Fruit fly (Drosophila melanogaster): ENCODE measurements around the gene CG17298.

CG17298 gene

dm6 chr3R:21297387-21297956 lies 14.5 kb downstream of the CG17298 start (continued):
- TF ChIP-seq CG3995 (GFP tag; optimal IDR thresholded peaks at IDR 0.05) (no peak), chif (GFP tag; optimal IDR thresholded peaks at IDR 0.05) (peak in 1 of 2 experiments; percentile 2), Gsc (GFP tag; IDR thresholded peaks at IDR 0.05) (no peak), CG4328 (GFP tag; optimal IDR thresholded peaks at IDR 0.05) (peak; percentile 85), CG34422 (GFP tag; IDR thresholded peaks at IDR 0.05) (no peak), CG13624 (GFP tag; optimal IDR thresholded peaks at IDR 0.05) (peak; percentile 78), CG1792 (GFP tag; optimal IDR thresholded peaks at IDR 0.05) (peak; percentile 46), Hey (tag; optimal IDR thresholded peaks at IDR 0.05) (peak; percentile 77), Hmr (GFP tag; optimal IDR thresholded peaks at IDR 0.05) (peak; percentile 92), Spps (tag; optimal IDR thresholded peaks at IDR 0.05) (peak; percentile 45), ranshi (GFP tag; IDR thresholded peaks at IDR 0.05) (no peak), CG11723 (GFP tag; optimal IDR thresholded peaks at IDR 0.05) (peak; percentile 57), jumu (GFP tag; optimal IDR thresholded peaks at IDR 0.05) (peak; percentile 50), org-1 (GFP tag; optimal IDR thresholded peaks at IDR 0.05) (peak; percentile 75), Xrp1 (GFP tag; IDR thresholded peaks at IDR 0.05) (no peak), BtbVII (GFP tag; optimal IDR thresholded peaks at IDR 0.05) (peak; percentile 77), dmrt11E (tag; optimal IDR thresholded peaks at IDR 0.05) (peak; percentile 12), CG17802 (tag; optimal IDR thresholded peaks at IDR 0.05) (no peak), CG14710 (tag; optimal IDR thresholded peaks at IDR 0.05) (peak; percentile 56), Mad (GFP tag; optimal IDR thresholded peaks at IDR 0.05) (peak; percentile 13), CG12104 (GFP tag; optimal IDR thresholded peaks at IDR 0.05) (peak; percentile 78), prd (optimal IDR thresholded peaks at IDR 0.05) (no peak), prd (GFP tag; IDR thresholded peaks at IDR 0.05) (no peak), CG1647 (GFP tag; optimal IDR thresholded peaks at IDR 0.05) (peak; percentile 69), Bgb (GFP tag; IDR thresholded peaks at IDR 0.05; ENCODE audit: partially characterized antibody) (no peak), en (GFP tag; optimal IDR thresholded peaks at IDR 0.05) (peak; percentile 5), CG15514 (GFP tag; optimal IDR thresholded peaks at IDR 0.05) (peak; percentile 58), CG18011 (GFP tag; optimal IDR thresholded peaks at IDR 0.05) (peak; percentile 72), dmrt99B (tag; optimal IDR thresholded peaks at IDR 0.05) (peak; percentile 60), Kr (GFP tag; optimal IDR thresholded peaks at IDR 0.05) (peak; percentile 52), CG3407 (GFP tag; optimal IDR thresholded peaks at IDR 0.05) (peak; percentile 90), vfl (GFP tag; optimal IDR thresholded peaks at IDR 0.05) (no peak), luna (GFP tag; optimal IDR thresholded peaks at IDR 0.05) (peak; percentile 66), sug (tag; optimal IDR thresholded peaks at IDR 0.05) (peak; percentile 74), CG4854 (GFP tag; optimal IDR thresholded peaks at IDR 0.05) (peak; percentile 68), sqz (GFP tag; optimal IDR thresholded peaks at IDR 0.05) (peak; percentile 81), CG18764 (GFP tag; optimal IDR thresholded peaks at IDR 0.05) (peak; percentile 72), CG15269 (tag; optimal IDR thresholded peaks at IDR 0.05) (peak; percentile 53), hbn (GFP tag; IDR thresholded peaks at IDR 0.05; ENCODE audit: partially characterized antibody) (no peak), oc (tag; optimal IDR thresholded peaks at IDR 0.05) (peak; percentile 88), sd (tag; optimal IDR thresholded peaks at IDR 0.05) (peak; percentile 53), ATbp (GFP tag; optimal IDR thresholded peaks at IDR 0.05) (peak; percentile 95), CHES-1-like (GFP tag; optimal IDR thresholded peaks at IDR 0.05) (peak; percentile 76), schlank (tag; optimal IDR thresholded peaks at IDR 0.05) (peak; percentile 89), pnt (GFP tag; optimal IDR thresholded peaks at IDR 0.05) (peak; percentile 35), CG11560 (tag; IDR thresholded peaks at IDR 0.05) (no peak), amos (GFP tag; IDR thresholded peaks at IDR 0.05; ENCODE audit: partially characterized antibody) (no peak), da (GFP tag; optimal IDR thresholded peaks at IDR 0.05) (peak; percentile 57), Vsx1 (GFP tag; optimal IDR thresholded peaks at IDR 0.05) (peak; percentile 86), twi (tag; optimal IDR thresholded peaks at IDR 0.05) (peak; percentile 59)

Measured in whole organism, embryonic.